Worm (Caenorhabditis elegans) whole organism, early embryonic: ENCODE results near the gene set-31.

Source experiments
- B0310.2 ChIP-seq: sonication (generic microtip); optimal IDR thresholded peaks from 2 replicates; lab custom pipeline; 2016; ENCODE audit warnings: mild to moderate bottlenecking, missing genetic modification characterization, missing compliant biosample characterization
- F13C5.2 ChIP-seq: sonication (generic microtip); optimal IDR thresholded peaks from 2 replicates; lab custom pipeline; 2017; ENCODE audit warnings: mild to moderate bottlenecking, missing genetic modification characterization, inconsistent platforms, missing compliant biosample characterization
- aly-1 ChIP-seq: sonication (generic microtip); optimal IDR thresholded peaks from 2 replicates; lab custom pipeline; 2016; ENCODE audit warnings: missing genetic modification characterization, missing compliant biosample characterization
- ama-1 ChIP-seq: fragments of 150-350 bp; optimal IDR thresholded peaks from 2 replicates; lab custom pipeline; 2014
- ceh-13 ChIP-seq: fragments of 200-800 bp; sonication (Bioruptor generic); optimal IDR thresholded peaks from 2 replicates; lab custom pipeline; 2018; ENCODE audit warnings: mild to moderate bottlenecking, missing genetic modification characterization, missing compliant biosample characterization
- ceh-36 ChIP-seq: sonication (generic microtip); optimal IDR thresholded peaks from 2 replicates; lab custom pipeline; 2016; ENCODE audit warnings: missing genetic modification characterization, inconsistent platforms, missing compliant biosample characterization
- ets-7 ChIP-seq: sonication (generic microtip); optimal IDR thresholded peaks from 2 replicates; lab custom pipeline; 2016; ENCODE audit warnings: missing genotype, missing genetic modification characterization, missing compliant biosample characterization
- flt-1 ChIP-seq: fragments of 200-800 bp; sonication (Bioruptor generic); IDR thresholded peaks from 2 replicates; pipeline ENCODE4 v1.3.6; 2022; ENCODE audit warnings: missing genetic modification characterization, missing compliant biosample characterization
- hmbx-1 ChIP-seq: sonication (generic microtip); optimal IDR thresholded peaks from 2 replicates; lab custom pipeline; 2016; ENCODE audit warnings: mild to moderate bottlenecking, missing genetic modification characterization, missing compliant biosample characterization
- hmg-4 ChIP-seq: fragments of 200-800 bp; sonication (Bioruptor generic); optimal IDR thresholded peaks from 2 replicates; lab custom pipeline; 2018; ENCODE audit warnings: mild to moderate bottlenecking, missing genetic modification characterization, missing compliant biosample characterization
- hnd-1 ChIP-seq: sonication (generic microtip); optimal IDR thresholded peaks from 2 replicates; lab custom pipeline; 2016; ENCODE audit warnings: missing genetic modification characterization, missing compliant biosample characterization
- pes-1 ChIP-seq: fragments of 200-800 bp; sonication (Bioruptor generic); IDR thresholded peaks from 2 replicates; pipeline ENCODE4 v1.3.6; 2022; ENCODE audit warnings: missing genetic modification reagents, missing genetic modification characterization, missing compliant biosample characterization
- scrt-1 ChIP-seq: fragments of 200-800 bp; sonication (Bioruptor generic); IDR thresholded peaks from 2 replicates; pipeline ENCODE4 v1.3.6; 2022; ENCODE audit warnings: missing genetic modification characterization, missing compliant biosample characterization
- sea-1 ChIP-seq: fragments of 200-800 bp; sonication (Bioruptor generic); conservative IDR thresholded peaks from 2 replicates; pipeline ENCODE4 v1.3.6; 2022; ENCODE audit warnings: missing genetic modification characterization, missing compliant biosample characterization
- tbx-11 ChIP-seq: fragments of 200-800 bp; sonication (Bioruptor generic); IDR thresholded peaks from 2 replicates; pipeline ENCODE4 v1.3.6; 2022; ENCODE audit warnings: missing genetic modification characterization, missing compliant biosample characterization
- tbx-37 ChIP-seq: fragments of 200-800 bp; sonication (Bioruptor generic); conservative IDR thresholded peaks from 2 replicates; pipeline ENCODE4 v1.3.6; 2022; ENCODE audit warnings: missing genetic modification reagents, missing genetic modification characterization, missing compliant biosample characterization
- tra-4 ChIP-seq: sonication (generic microtip); optimal IDR thresholded peaks from 2 replicates; lab custom pipeline; 2017; ENCODE audit warnings: missing genetic modification characterization, missing compliant biosample characterization

set-31 gene

ce11 chrV:14436195-14436594 lies 18.5 kb downstream of the set-31 start:
- TF ChIP-seq sea-1 (GFP tag; lab: Robert Waterston, UW) (no peak), tbx-37 (GFP tag; lab: Robert Waterston, UW) (no peak), B0310.2 (no peak), flt-1 (no peak), ceh-36 (tag; lab: Kevin White, UChicago) (no peak), ets-7 (no peak), pes-1 (no peak), scrt-1 (no peak), hmg-4 (no peak), aly-1 (no peak), F13C5.2 (tag; lab: Kevin White, UChicago) (no peak), ceh-13 (no peak), tbx-11 (GFP tag; lab: Robert Waterston, UW) (no peak), hnd-1 (no peak), hmbx-1 (no peak), ama-1 (no peak), tra-4 (no peak)

- no peak for TF ChIP-seq hmg-4
Measured at ce11 chrV:14437355-14437754, 19.7 kb downstream of the set-31 start.

- TF ChIP-seq tbx-11 (GFP tag; lab: Robert Waterston, UW) (no peak), ceh-36 (tag; lab: Kevin White, UChicago) (no peak), ets-7 (no peak)
Measured at ce11 chrV:14438099-14438739, 20.5 kb downstream of the set-31 start.

ce11 chrV:14439236-14439635 lies 21.5 kb downstream of the set-31 start:
- no peak for TF ChIP-seq tbx-37 (GFP tag; lab: Robert Waterston, UW)
- no peak for TF ChIP-seq pes-1
- no peak for TF ChIP-seq aly-1
- TF ChIP-seq ceh-13: no peak
- no peak for TF ChIP-seq F13C5.2 (tag; lab: Kevin White, UChicago)
- TF ChIP-seq B0310.2: no peak
- no peak for TF ChIP-seq ama-1
- TF ChIP-seq scrt-1: no peak
- no peak for TF ChIP-seq sea-1 (GFP tag; lab: Robert Waterston, UW)
- no peak for TF ChIP-seq tra-4
- no peak for TF ChIP-seq hmg-4
- no peak for TF ChIP-seq ceh-36 (tag; lab: Kevin White, UChicago)
- no peak for TF ChIP-seq hnd-1
- no peak for TF ChIP-seq ets-7
- TF ChIP-seq tbx-11 (GFP tag; lab: Robert Waterston, UW): no peak
- TF ChIP-seq hmbx-1: no peak
- TF ChIP-seq flt-1: no peak

ce11 chrV:14440841-14441240 lies 23.1 kb downstream of the set-31 start, which contains the start of gene F23B12.4:
Gene F23B12.4, plus strand, starts transcription at chrV:14441141.
- no peak for TF ChIP-seq F13C5.2 (tag; lab: Kevin White, UChicago)
- no peak for TF ChIP-seq flt-1
- TF ChIP-seq ceh-13: no peak
- no peak for TF ChIP-seq sea-1 (GFP tag; lab: Robert Waterston, UW)
- TF ChIP-seq aly-1: no peak

- no peak for TF ChIP-seq ama-1
- no peak for TF ChIP-seq tbx-11 (GFP tag; lab: Robert Waterston, UW)
- TF ChIP-seq flt-1: no peak
- no peak for TF ChIP-seq B0310.2
- TF ChIP-seq hnd-1: no peak
- TF ChIP-seq pes-1: no peak
- TF ChIP-seq tra-4: no peak
- no peak for TF ChIP-seq F13C5.2 (tag; lab: Kevin White, UChicago)
- TF ChIP-seq hmbx-1: no peak
- no peak for TF ChIP-seq hmg-4
- no peak for TF ChIP-seq sea-1 (GFP tag; lab: Robert Waterston, UW)
- TF ChIP-seq ets-7: no peak
- no peak for TF ChIP-seq aly-1
- TF ChIP-seq ceh-36 (tag; lab: Kevin White, UChicago): no peak
- TF ChIP-seq ceh-13: no peak
- no peak for TF ChIP-seq tbx-37 (GFP tag; lab: Robert Waterston, UW)
Measured at ce11 chrV:14446453-14446852, 28.8 kb downstream of the set-31 start.

ce11 chrV:14447240-14447763 lies 29.6 kb downstream of the set-31 start, which contains the start of the genes dlat-1 and fntb-1:
Gene dlat-1, minus strand, starts transcription at chrV:14447290.
Gene fntb-1, plus strand, starts transcription at chrV:14447651.
- no peak for TF ChIP-seq ama-1
- no peak for TF ChIP-seq ceh-36 (tag; lab: Kevin White, UChicago)
- no peak for TF ChIP-seq B0310.2
- no peak for TF ChIP-seq tbx-11 (GFP tag; lab: Robert Waterston, UW)
- TF ChIP-seq ets-7: no peak
- no peak for TF ChIP-seq hnd-1
- TF ChIP-seq sea-1 (GFP tag; lab: Robert Waterston, UW): no peak
- no peak for TF ChIP-seq scrt-1
- TF ChIP-seq ceh-13: no peak
- TF ChIP-seq pes-1: no peak
- no peak for TF ChIP-seq tbx-37 (GFP tag; lab: Robert Waterston, UW)
- no peak for TF ChIP-seq flt-1
- TF ChIP-seq tra-4: no peak

- no peak for TF ChIP-seq tbx-37 (GFP tag; lab: Robert Waterston, UW)
- TF ChIP-seq scrt-1: no peak
- no peak for TF ChIP-seq sea-1 (GFP tag; lab: Robert Waterston, UW)
- no peak for TF ChIP-seq aly-1
- no peak for TF ChIP-seq hnd-1
- TF ChIP-seq F13C5.2 (tag; lab: Kevin White, UChicago): no peak
Measured at ce11 chrV:14448669-14449068, 31.0 kb downstream of the set-31 start.

ce11 chrV:14449397-14449796 lies 31.7 kb downstream of the set-31 start, which contains the start of gene F23B12.7:
Gene F23B12.7, plus strand, starts transcription at chrV:14449697.
- TF ChIP-seq flt-1: no peak
- no peak for TF ChIP-seq tbx-11 (GFP tag; lab: Robert Waterston, UW)
